Worm (Caenorhabditis elegans): ENCODE results near the gene C18A11.1.

The C18A11.1 gene

ce11 chrX:8036219-8036883 is 32.8 kb upstream of the C18A11.1 start (continued):
- TF ChIP-seq ztf-7 (tag; optimal IDR thresholded peaks at IDR 0.05) (peak; percentile 94), nhr-77 (tag; optimal IDR thresholded peaks at IDR 0.05) (peak; percentile 100), gei-8 (GFP tag; optimal IDR thresholded peaks at IDR 0.05) (peak; percentile 90), F37D6.2 (tag; optimal IDR thresholded peaks at IDR 0.05) (peak; percentile 99), zip-11 (GFP tag; IDR thresholded peaks at IDR 0.05) (peak; percentile 43; the same call in 1 of the 2 replicates), ztf-11 (tag; optimal IDR thresholded peaks at IDR 0.05) (peak; percentile 64), mep-1 (tag; optimal IDR thresholded peaks at IDR 0.05) (peak; percentile 100), unc-39 (tag; optimal IDR thresholded peaks at IDR 0.05) (peak; percentile 73), Y5F2A.4 (GFP tag; optimal IDR thresholded peaks at IDR 0.05) (peak; percentile 91), tra-1 (GFP tag; IDR thresholded peaks at IDR 0.05) (peak; percentile 95), saeg-2 (GFP tag; IDR thresholded peaks at IDR 0.05) (peak; percentile 89), lsy-2 (tag; optimal IDR thresholded peaks at IDR 0.05) (peak; percentile 96 to 97), T26A8.4 (GFP tag; IDR thresholded peaks at IDR 0.05) (peak; percentile 100), cey-2 (tag; optimal IDR thresholded peaks at IDR 0.05; ENCODE audit: borderline replicate concordance, insufficient read depth) (no peak), mdt-29 (GFP tag; IDR thresholded peaks at IDR 0.05) (peak; percentile 94), zfp-3 (GFP tag; conservative IDR thresholded peaks at IDR 0.05) (peak; percentile 94), T20F7.1 (GFP tag; optimal IDR thresholded peaks at IDR 0.05) (peak; percentile 92), nhr-42 (GFP tag; IDR thresholded peaks at IDR 0.05) (peak; percentile 98), nhr-102 (tag; optimal IDR thresholded peaks at IDR 0.05) (peak; percentile 99), lin-1 (GFP tag; IDR thresholded peaks at IDR 0.05) (peak; percentile 90), arid-1 (GFP tag; conservative IDR thresholded peaks at IDR 0.05) (peak; percentile 87), zip-2 (tag; optimal IDR thresholded peaks at IDR 0.05) (peak; percentile 97), jun-1 (tag; optimal IDR thresholded peaks at IDR 0.05) (peak; percentile 98), hif-1 (tag; optimal IDR thresholded peaks at IDR 0.05) (peak; percentile 73 to 92), nhr-10 (tag; optimal IDR thresholded peaks at IDR 0.05) (peak; percentile 99), nhr-6 (tag; optimal IDR thresholded peaks at IDR 0.05) (peak; percentile 98), duxl-1 (tag; optimal IDR thresholded peaks at IDR 0.05; ENCODE audit: poor library complexity) (peak; percentile 98), spr-1 (tag; optimal IDR thresholded peaks at IDR 0.05) (peak; percentile 97), madf-5 (GFP tag; IDR thresholded peaks at IDR 0.05) (peak; percentile 69 to 94; a peak in 3 of 4 replicates), zag-1 (tag; optimal IDR thresholded peaks at IDR 0.05) (peak; percentile 96), hlh-11 (tag; optimal IDR thresholded peaks at IDR 0.05) (peak; percentile 98), lin-38 (GFP tag; IDR thresholded peaks at IDR 0.05) (peak; percentile 81), ZK546.5 (tag; optimal IDR thresholded peaks at IDR 0.05) (peak; percentile 49 to 77), nhr-76 (tag; optimal IDR thresholded peaks at IDR 0.05) (peak; percentile 79), ama-1 (optimal IDR thresholded peaks at IDR 0.05) (no peak), spr-3 (GFP tag; optimal IDR thresholded peaks at IDR 0.05) (peak; percentile 96), pha-4 (GFP tag; IDR thresholded peaks at IDR 0.05) (peak; percentile 94), pha-4 (tag; optimal IDR thresholded peaks at IDR 0.05) (peak; percentile 81), ceh-28 (tag; optimal IDR thresholded peaks at IDR 0.05) (peak; percentile 100), egl-43 (GFP tag; IDR thresholded peaks at IDR 0.05) (peak; percentile 90), lir-3 (tag; optimal IDR thresholded peaks at IDR 0.05) (peak; percentile 93), nhr-28 (tag; optimal IDR thresholded peaks at IDR 0.05) (peak; percentile 88), nhr-11 (tag; optimal IDR thresholded peaks at IDR 0.05) (peak; percentile 97), Y105C5A.15 (GFP tag; IDR thresholded peaks at IDR 0.05) (peak; percentile 59; the same call in 1 of the 2 replicates), dmd-8 (GFP tag; IDR thresholded peaks at IDR 0.05) (peak; percentile 90), mxl-2 (GFP tag; conservative IDR thresholded peaks at IDR 0.05) (peak; percentile 90), daf-8 (GFP tag; IDR thresholded peaks at IDR 0.05) (peak; percentile 86; the same call in 1 of the 2 replicates), F26F4.8 (GFP tag; conservative IDR thresholded peaks at IDR 0.05) (peak; percentile 70; the same call in 1 of the 2 replicates), rbr-2 (tag; optimal IDR thresholded peaks at IDR 0.05) (peak; percentile 98), ctbp-1 (GFP tag; IDR thresholded peaks at IDR 0.05) (peak; percentile 98)
